Fruit fly (Drosophila melanogaster) whole organism, embryonic: Measurements from ENCODE around the gene CG13022.
"Not testable (repeated sequence)": the region's sequence is repeated elsewhere in the genome, so short reads cannot be mapped to it uniquely, and the experiment has no call there.

Experiments
- Bteb2 ChIP-seq: fragments of 200-800 bp; sonication (Bioruptor generic); optimal IDR thresholded peaks from 2 replicates; lab custom pipeline; 2016; ENCODE audit warnings: missing biosample characterization, missing genetic modification characterization
- CG10959 ChIP-seq: fragments of 200-800 bp; sonication (Bioruptor generic); IDR thresholded peaks from 2 replicates; pipeline ENCODE4 v1.3.6; 2022; ENCODE audit warnings: missing biosample characterization, missing genetic modification characterization
- CG12071 ChIP-seq: fragments of 200-800 bp; sonication (Bioruptor generic); optimal IDR thresholded peaks from 3 replicates; lab custom pipeline; 2018; ENCODE audit warnings: missing biosample characterization, mild to moderate bottlenecking, missing genetic modification characterization
- CG15269 ChIP-seq: fragments of 200-800 bp; sonication (Bioruptor generic); optimal IDR thresholded peaks from 2 replicates; lab custom pipeline; 2018; ENCODE audit warnings: missing biosample characterization, mild to moderate bottlenecking, missing genetic modification characterization, moderate library complexity
- CG17361 ChIP-seq: fragments of 200-800 bp; sonication (Bioruptor generic); IDR thresholded peaks from 3 replicates; pipeline ENCODE4 v1.3.6; 2022; ENCODE audit warnings: missing biosample characterization, missing genetic modification characterization
- CG17568 ChIP-seq: fragments of 200-800 bp; sonication (Bioruptor generic); optimal IDR thresholded peaks from 2 replicates; lab custom pipeline; 2018; ENCODE audit warnings: missing biosample characterization, mild to moderate bottlenecking, missing genetic modification characterization, moderate library complexity
- CG18262 ChIP-seq: fragments of 200-800 bp; optimal IDR thresholded peaks from 3 replicates; lab custom pipeline; 2019; ENCODE audit warnings: missing biosample characterization, mild to moderate bottlenecking, missing genetic modification characterization, moderate library complexity
- CG31365 ChIP-seq: fragments of 200-800 bp; sonication (Bioruptor generic); optimal IDR thresholded peaks from 2 replicates; lab custom pipeline; 2018; ENCODE audit warnings: missing biosample characterization, mild to moderate bottlenecking, missing genetic modification characterization
- CG3838 ChIP-seq: fragments of 200-800 bp; sonication (Bioruptor generic); optimal IDR thresholded peaks from 3 replicates; lab custom pipeline; 2016; ENCODE audit warnings: missing biosample characterization, missing genetic modification characterization
- CG3847 ChIP-seq: fragments of 200-800 bp; sonication (Bioruptor generic); IDR thresholded peaks from 2 replicates; pipeline ENCODE4 v1.3.6; 2022; ENCODE audit warnings: missing biosample characterization, missing genetic modification characterization
- CG4820 ChIP-seq: fragments of 200-800 bp; sonication (Bioruptor generic); optimal IDR thresholded peaks from 3 replicates; lab custom pipeline; 2016; ENCODE audit warnings: missing biosample characterization, missing genetic modification characterization
- CG6683 ChIP-seq: fragments of 200-800 bp; sonication (Bioruptor generic); optimal IDR thresholded peaks from 2 replicates; lab custom pipeline; 2017; ENCODE audit warnings: missing biosample characterization, mild to moderate bottlenecking, missing genetic modification characterization, missing genetic modification reagents
- CG6813 ChIP-seq: fragments of 200-800 bp; sonication (Bioruptor generic); optimal IDR thresholded peaks from 2 replicates; lab custom pipeline; 2017; ENCODE audit warnings: missing biosample characterization, missing genetic modification characterization, mild to moderate bottlenecking, moderate library complexity, missing genetic modification reagents
- CG9797 ChIP-seq: fragments of 200-800 bp; sonication (Bioruptor generic); optimal IDR thresholded peaks from 3 replicates; lab custom pipeline; 2018; ENCODE audit warnings: missing biosample characterization, mild to moderate bottlenecking, missing genetic modification characterization
- D ChIP-seq, 2 experiments: fragments of 200-800 bp in 1 of 2; fragments of >200 bp in 1 of 2; sonication (Bioruptor generic) in 1 of 2; optimal IDR thresholded peaks; 2 replicates in 1 of 2; 3 replicates in 1 of 2; lab custom pipeline; 2017; ENCODE audit warnings: mild to moderate bottlenecking in 1 of 2, missing biosample characterization in 1 of 2, missing genetic modification characterization in 1 of 2, missing genetic modification reagents in 1 of 2
- Dll ChIP-seq: fragments of 200-800 bp; sonication (Bioruptor generic); IDR thresholded peaks from 4 replicates; pipeline ENCODE4 v1.3.6; 2022; ENCODE audit warnings: missing biosample characterization, missing genetic modification characterization; ENCODE audit not compliant: partially characterized antibody
- Dp ChIP-seq: fragments of 200-800 bp; sonication (Bioruptor generic); optimal IDR thresholded peaks from 2 replicates; lab custom pipeline; 2018; ENCODE audit warnings: missing biosample characterization, mild to moderate bottlenecking, missing genetic modification characterization, moderate library complexity
- Hr3 ChIP-seq: fragments of 200-800 bp; sonication (Bioruptor generic); optimal IDR thresholded peaks from 3 replicates; lab custom pipeline; 2016; ENCODE audit warnings: missing biosample characterization, missing genetic modification characterization
- MESR4 ChIP-seq: fragments of 200-800 bp; sonication (Bioruptor generic); optimal IDR thresholded peaks from 2 replicates; lab custom pipeline; 2018; ENCODE audit warnings: missing biosample characterization, mild to moderate bottlenecking, missing genetic modification characterization, moderate library complexity
- Mad ChIP-seq: fragments of 200-800 bp; sonication (Bioruptor generic); optimal IDR thresholded peaks from 2 replicates; lab custom pipeline; 2016; ENCODE audit warnings: missing biosample characterization, missing genetic modification characterization
- Med ChIP-seq: fragments of 200-800 bp; sonication (Bioruptor generic); peaks from one replicate; lab custom pipeline; 2016; ENCODE audit warnings: missing biosample characterization, missing genetic modification characterization, mild to moderate bottlenecking, inconsistent platforms, moderate library complexity
- Oaz ChIP-seq: fragments of 200-800 bp; sonication (Bioruptor generic); IDR thresholded peaks from 2 replicates; pipeline ENCODE4 v1.3.6; 2022; ENCODE audit warnings: missing biosample characterization, missing genetic modification characterization
- Oli ChIP-seq: fragments of 200-800 bp; sonication (Bioruptor generic); optimal IDR thresholded peaks from 2 replicates; lab custom pipeline; 2018; ENCODE audit warnings: missing biosample characterization, mild to moderate bottlenecking, missing genetic modification characterization, moderate library complexity
- Sry-δ ChIP-seq: fragments of 200-800 bp; sonication (Bioruptor generic); optimal IDR thresholded peaks from 2 replicates; lab custom pipeline; 2016; ENCODE audit warnings: missing biosample characterization, missing genetic modification characterization
- YL-1 ChIP-seq: fragments of 200-800 bp; sonication (Bioruptor generic); optimal IDR thresholded peaks from 3 replicates; lab custom pipeline; 2017; ENCODE audit warnings: missing biosample characterization, mild to moderate bottlenecking, missing genetic modification characterization
- cato ChIP-seq: fragments of 200-800 bp; sonication (Bioruptor generic); optimal IDR thresholded peaks from 2 replicates; lab custom pipeline; 2016; ENCODE audit warnings: missing biosample characterization, missing genetic modification characterization, borderline replicate concordance
- dpn ChIP-seq, 2 experiments: fragments of 200-800 bp; sonication (Bioruptor generic); optimal IDR thresholded peaks; 3 replicates each; lab custom pipeline; 2016; ENCODE audit warnings: missing biosample characterization in 2 of 2, missing genetic modification characterization in 2 of 2
- gem ChIP-seq: fragments of 200-800 bp; sonication (Bioruptor generic); optimal IDR thresholded peaks from 2 replicates; lab custom pipeline; 2019; ENCODE audit warnings: missing biosample characterization, mild to moderate bottlenecking, missing genetic modification characterization, moderate library complexity
- hbn ChIP-seq: fragments of 200-800 bp; sonication (Bioruptor generic); IDR thresholded peaks from 2 replicates; pipeline ENCODE4 v1.3.6; 2022; ENCODE audit warnings: missing biosample characterization, missing genetic modification characterization; ENCODE audit not compliant: partially characterized antibody
- insv ChIP-seq, 2 experiments: fragments of 200-800 bp; sonication (Bioruptor generic); optimal IDR thresholded peaks; 3 replicates each; lab custom pipeline; 2016 to 2018; ENCODE audit warnings: missing biosample characterization in 2 of 2, missing genetic modification characterization in 2 of 2
- jing ChIP-seq: fragments of 200-800 bp; sonication (Bioruptor generic); optimal IDR thresholded peaks from 2 replicates; lab custom pipeline; 2018; ENCODE audit warnings: missing biosample characterization, mild to moderate bottlenecking, missing genetic modification characterization
- knrl ChIP-seq: fragments of 200-800 bp; sonication (Bioruptor generic); IDR thresholded peaks from 3 replicates; pipeline ENCODE4 v1.3.6; 2022; ENCODE audit warnings: missing biosample characterization, missing genetic modification characterization; ENCODE audit not compliant: partially characterized antibody
- nerfin-2 ChIP-seq: fragments of 200-800 bp; sonication (Bioruptor generic); IDR thresholded peaks from 2 replicates; pipeline ENCODE4 v1.3.6; 2022; ENCODE audit warnings: missing biosample characterization, missing genetic modification characterization; ENCODE audit not compliant: partially characterized antibody
- otp ChIP-seq: fragments of 200-800 bp; sonication (Bioruptor generic); IDR thresholded peaks from 3 replicates; pipeline ENCODE4, ENCODE4 v1.3.6; 2022; ENCODE audit warnings: missing biosample characterization, missing genetic modification characterization
- pros ChIP-seq: fragments of 200-800 bp; sonication (Bioruptor generic); optimal IDR thresholded peaks from 3 replicates; lab custom pipeline; 2019; ENCODE audit warnings: missing biosample characterization, mild to moderate bottlenecking, missing genetic modification characterization, moderate library complexity
- repo ChIP-seq: fragments of 200-800 bp; sonication (Bioruptor generic); optimal IDR thresholded peaks from 2 replicates; lab custom pipeline; 2016; ENCODE audit warnings: missing biosample characterization, missing genetic modification characterization
- sens ChIP-seq: fragments of 200-800 bp; sonication (Bioruptor generic); peaks from one replicate; lab custom pipeline; 2016; ENCODE audit warnings: missing biosample characterization, missing genetic modification characterization
- seq ChIP-seq: fragments of 200-800 bp; sonication (Bioruptor generic); IDR thresholded peaks from 2 replicates; pipeline ENCODE4 v1.3.6; 2022; ENCODE audit warnings: missing biosample characterization, missing genetic modification characterization
- tx ChIP-seq: fragments of 200-800 bp; sonication (Bioruptor generic); optimal IDR thresholded peaks from 2 replicates; lab custom pipeline; 2016; ENCODE audit warnings: missing biosample characterization, missing genetic modification characterization
- usp ChIP-seq: fragments of >200 bp; optimal IDR thresholded peaks from 2 replicates; lab custom pipeline; 2017; ENCODE audit warnings: missing biosample characterization, missing genetic modification characterization

The CG13022 gene

DNA sequence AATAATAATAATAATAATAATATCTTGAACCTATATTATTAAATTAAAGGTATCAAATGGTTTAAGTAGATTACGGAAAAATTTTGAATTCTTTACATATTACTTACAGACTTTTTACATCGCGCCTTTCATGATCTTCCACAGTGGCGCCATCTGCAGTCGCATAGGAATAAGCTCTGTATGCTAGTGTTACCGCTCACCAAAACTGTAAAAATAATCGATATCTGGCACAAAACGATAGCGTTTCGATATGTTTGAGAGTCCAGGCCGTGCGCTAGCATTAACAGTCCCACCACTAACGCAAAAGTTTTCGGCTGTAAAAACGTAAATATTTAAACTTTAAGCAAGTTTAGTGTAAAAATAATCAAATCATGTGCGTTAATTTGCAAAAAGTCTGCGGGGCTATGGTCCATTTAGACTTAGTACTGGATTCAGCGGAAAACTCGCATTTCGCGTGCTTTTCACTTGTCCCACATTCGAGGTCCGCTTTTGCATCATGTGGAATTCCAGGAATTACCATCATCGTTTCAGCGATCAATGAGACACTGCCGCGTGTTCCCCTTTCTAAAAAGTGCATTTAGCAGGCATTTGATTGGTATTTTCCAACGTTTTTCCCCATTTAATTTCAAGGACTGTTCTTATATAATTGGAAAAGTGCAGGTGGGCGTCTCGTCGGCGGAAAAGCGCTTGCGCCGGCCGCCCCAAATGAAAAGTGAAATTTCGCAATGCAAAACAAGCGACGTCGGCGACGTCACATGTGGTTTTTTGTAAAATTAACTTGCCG is 16.7 kb upstream of the CG13022 start (continued):
- TF ChIP-seq CG6683 (GFP tag; lab: Kevin White, UChicago) (no peak), knrl (GFP tag; lab: Robert Waterston, UW) (peak; percentile 88), CG10959 (GFP tag; lab: Robert Waterston, UW) (no peak), D (optimal IDR thresholded peaks at IDR 0.05; lab: Kevin White, UChicago) (no peak), D (GFP tag; optimal IDR thresholded peaks at IDR 0.05; lab: Kevin White, UChicago) (no peak), CG9797 (GFP tag; lab: Kevin White, UChicago) (peak; percentile 79), CG17568 (no peak), Med (peak; percentile 93), CG6813 (GFP tag; lab: Kevin White, UChicago) (no peak), CG18262 (no peak), cato (no peak), tx (GFP tag; lab: Kevin White, UChicago) (no peak), Mad (GFP tag; lab: Kevin White, UChicago) (peak; percentile 35), dpn (GFP tag; optimal IDR thresholded peaks at IDR 0.05; lab: Kevin White, UChicago) (peak; percentile 34 to 56), gem (tag; lab: Kevin White, UChicago) (peak; percentile 3), Dll (GFP tag; lab: Robert Waterston, UW) (peak; percentile 88), CG31365 (tag; lab: Kevin White, UChicago) (no peak), CG12071 (no peak), CG4820 (GFP tag; lab: Kevin White, UChicago) (no peak), Oaz (GFP tag; lab: Robert Waterston, UW) (no peak), YL-1 (GFP tag; lab: Kevin White, UChicago) (peak; percentile 52), Hr3 (GFP tag; lab: Kevin White, UChicago) (peak; percentile 6), sens (GFP tag; lab: Kevin White, UChicago) (peak; percentile 88), CG3838 (no peak), usp (GFP tag; lab: Kevin White, UChicago) (no peak), Sry-δ (GFP tag; lab: Kevin White, UChicago) (peak; percentile 95), repo (GFP tag; lab: Kevin White, UChicago) (no peak), hbn (GFP tag; lab: Robert Waterston, UW) (peak; percentile 93), otp (GFP tag; lab: Robert Waterston, UW) (no peak), MESR4 (GFP tag; lab: Kevin White, UChicago) (peak; percentile 15), CG17361 (GFP tag; lab: Robert Waterston, UW) (no peak), Oli (tag; lab: Kevin White, UChicago) (no peak), Dp (GFP tag; lab: Kevin White, UChicago) (peak; percentile 96), CG3847 (GFP tag; lab: Robert Waterston, UW) (0 out of 2 replicates have a peak, but pooled peaks have one; percentile 26), Bteb2 (GFP tag; lab: Kevin White, UChicago) (no peak), CG15269 (tag; lab: Kevin White, UChicago) (peak; percentile 31), nerfin-2 (GFP tag; lab: Robert Waterston, UW) (peak; percentile 43; the same call in 1 of the 2 replicates), seq (GFP tag; lab: Robert Waterston, UW) (no peak)
- TF ChIP-seq, all 482 proteins: peak for 158

DNA sequence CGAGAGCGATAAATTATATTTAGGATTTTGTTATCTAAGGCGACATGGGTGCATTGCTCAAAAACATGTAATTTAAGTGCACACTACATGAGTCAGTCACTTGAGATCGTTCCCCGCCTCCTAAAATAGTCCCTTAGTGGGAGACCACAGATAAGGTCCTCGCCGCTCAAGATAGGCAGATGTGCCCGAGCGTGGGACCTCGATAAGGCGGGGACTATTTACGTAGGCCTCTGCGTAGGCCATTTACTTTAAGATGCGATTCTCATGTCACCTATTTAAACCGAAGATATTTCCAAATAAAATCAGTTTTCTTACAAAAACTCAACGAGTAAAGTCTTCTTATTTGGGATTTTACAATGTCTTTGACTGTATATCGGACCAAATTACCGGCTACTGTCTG is 15.8 kb upstream of the CG13022 start, which contains the start of gene Ogdh:
TSS of gene Ogdh (plus strand) at position 301 of the 400 bp plus-strand sequence.
- TF ChIP-seq jing (GFP tag; lab: Kevin White, UChicago); insv (GFP tag; optimal IDR thresholded peaks at IDR 0.05; lab: Kevin White, UChicago); pros (GFP tag; lab: Kevin White, UChicago): not testable (repeated sequence)
